Fruit fly (Drosophila melanogaster): Measurements from ENCODE around the gene HDAC11.

HDAC11 gene

DNA sequence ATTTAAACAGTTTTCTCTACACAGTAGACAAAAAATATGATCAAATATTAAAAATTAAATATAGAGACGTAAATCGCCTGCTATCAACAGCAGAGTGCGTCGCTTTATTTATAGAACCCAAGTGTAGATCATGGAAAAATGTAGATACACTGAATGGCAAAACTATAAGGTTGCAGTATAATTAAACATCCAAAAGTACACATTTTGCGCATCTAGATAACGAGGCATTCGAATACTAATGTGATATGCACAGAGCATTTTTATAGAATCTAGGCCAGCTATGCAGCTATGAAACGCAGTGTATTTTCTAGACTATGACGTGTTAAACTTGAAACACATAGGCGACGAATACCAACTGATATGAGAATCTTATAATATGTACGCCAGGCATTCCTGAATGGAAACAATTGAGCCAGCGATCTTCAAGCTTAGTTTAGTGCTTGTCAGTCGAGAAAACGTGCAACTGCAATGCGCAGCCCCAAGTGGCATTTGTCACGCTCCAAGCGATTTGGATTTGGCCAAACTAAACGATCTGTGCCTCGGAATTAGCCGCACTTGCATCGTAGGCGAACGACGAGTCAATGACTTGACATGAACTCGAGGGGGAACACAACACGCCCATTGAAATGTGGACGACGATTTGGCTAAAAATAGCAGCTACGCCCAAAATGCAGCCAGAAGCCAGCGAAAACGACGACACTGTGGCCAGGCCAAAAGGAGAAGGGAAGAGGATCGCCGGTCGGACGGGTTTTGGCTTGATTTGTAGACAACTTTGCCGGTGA, 45.0 kb downstream of the HDAC11 start (continued):
- TF ChIP-seq zen (tag; optimal IDR thresholded peaks at IDR 0.05) (peak; percentile 49), Mad (GFP tag; optimal IDR thresholded peaks at IDR 0.05) (peak; percentile 86), ftz-f1 (GFP tag; optimal IDR thresholded peaks at IDR 0.05) (peak; percentile 40), amos (GFP tag; IDR thresholded peaks at IDR 0.05; ENCODE audit: partially characterized antibody) (no peak), aop (GFP tag; IDR thresholded peaks at IDR 0.05) (peak; percentile 79; the same call in 1 of the 2 replicates), CG8765 (GFP tag; IDR thresholded peaks at IDR 0.05) (peak; percentile 20; the same call in 1 of the 2 replicates), Opbp (GFP tag; IDR thresholded peaks at IDR 0.05; ENCODE audit: partially characterized antibody) (no peak), CG10543 (GFP tag; optimal IDR thresholded peaks at IDR 0.05) (peak; percentile 69), CG17186 (GFP tag; optimal IDR thresholded peaks at IDR 0.05) (peak; percentile 33), CG4424 (GFP tag; optimal IDR thresholded peaks at IDR 0.05) (peak; percentile 83), scrt (GFP tag; optimal IDR thresholded peaks at IDR 0.05) (peak; percentile 83), CG34376 (GFP tag; optimal IDR thresholded peaks at IDR 0.05) (peak; percentile 74), kah (GFP tag; optimal IDR thresholded peaks at IDR 0.05) (peak; percentile 70), CG2678 (tag; optimal IDR thresholded peaks at IDR 0.05) (peak; percentile 93), CG10654 (GFP tag; optimal IDR thresholded peaks at IDR 0.05) (peak; percentile 67), crol (GFP tag; IDR thresholded peaks at IDR 0.05) (0 out of 2 replicates have a peak, but pooled peaks have one; percentile 21), CG4707 (GFP tag; optimal IDR thresholded peaks at IDR 0.05) (peak; percentile 69), dan (GFP tag; IDR thresholded peaks at IDR 0.05) (peak; percentile 6; the same call in 1 of the 2 replicates), fd3F (GFP tag; optimal IDR thresholded peaks at IDR 0.05) (peak; percentile 91), CG4328 (GFP tag; optimal IDR thresholded peaks at IDR 0.05) (peak; percentile 69), MBD-R2 (GFP tag; IDR thresholded peaks at IDR 0.05) (peak; percentile 68; the same call in 1 of the 2 replicates), CG13296 (GFP tag; optimal IDR thresholded peaks at IDR 0.05) (peak; percentile 91), Rx (GFP tag; IDR thresholded peaks at IDR 0.05) (peak; percentile 79), CG15073 (GFP tag; optimal IDR thresholded peaks at IDR 0.05) (peak; percentile 17), Stat92E (GFP tag; optimal IDR thresholded peaks at IDR 0.05) (peak in 1 of 3 experiments; percentile 6), CG17612 (GFP tag; IDR thresholded peaks at IDR 0.05) (peak; percentile 68; the same call in 1 of the 2 replicates), Adf1 (GFP tag; IDR thresholded peaks at IDR 0.05) (peak; percentile 65), CG14710 (tag; optimal IDR thresholded peaks at IDR 0.05) (peak; percentile 58), fd102C (GFP tag; optimal IDR thresholded peaks at IDR 0.05) (no peak), inv (GFP tag; IDR thresholded peaks at IDR 0.05; ENCODE audit: partially characterized antibody) (no peak), Optix (GFP tag; IDR thresholded peaks at IDR 0.05) (peak; percentile 89), sc (optimal IDR thresholded peaks at IDR 0.05) (no peak), sc (GFP tag; optimal IDR thresholded peaks at IDR 0.05) (peak; percentile 69), sima (GFP tag; optimal IDR thresholded peaks at IDR 0.05) (peak; percentile 71), CG32532 (GFP tag; IDR thresholded peaks at IDR 0.05) (peak; percentile 95), CG31365 (tag; optimal IDR thresholded peaks at IDR 0.05) (peak; percentile 74), Bteb2 (GFP tag; optimal IDR thresholded peaks at IDR 0.05) (peak; percentile 75), lab (GFP tag; optimal IDR thresholded peaks at IDR 0.05) (peak; percentile 95), kay (GFP tag; optimal IDR thresholded peaks at IDR 0.05) (peak; percentile 73), Dref (GFP tag; IDR thresholded peaks at IDR 0.05) (no peak), Pdp1 (GFP tag; optimal IDR thresholded peaks at IDR 0.05) (peak; percentile 77 to 84), CG4617 (GFP tag; optimal IDR thresholded peaks at IDR 0.05; ENCODE audit: borderline replicate concordance) (peak; percentile 36), ash1 (GFP tag; optimal IDR thresholded peaks at IDR 0.05) (peak; percentile 82), CG10565 (GFP tag; optimal IDR thresholded peaks at IDR 0.05) (peak; percentile 44), CG10209 (GFP tag; optimal IDR thresholded peaks at IDR 0.05) (peak; percentile 86), B-H2 (GFP tag; optimal IDR thresholded peaks at IDR 0.05) (peak; percentile 80), row (GFP tag; IDR thresholded peaks at IDR 0.05) (peak; percentile 93), CG8281 (tag; optimal IDR thresholded peaks at IDR 0.05) (peak; percentile 73)
